Fruit fly (Drosophila melanogaster) whole organism, embryonic: Measurements from ENCODE around the gene CG13928.

Experiments
- Ada2b ChIP-seq: fragments of 200-800 bp; sonication (Bioruptor generic); IDR thresholded peaks from 2 replicates; pipeline ENCODE4 v1.3.6; 2022; ENCODE audit warnings: missing biosample characterization, missing genetic modification characterization
- Aef1 ChIP-seq: fragments of 200-800 bp; sonication (Bioruptor generic); IDR thresholded peaks from 3 replicates; pipeline ENCODE4 v1.3.6; 2022; ENCODE audit warnings: missing biosample characterization, missing genetic modification characterization
- Asciz ChIP-seq: fragments of 200-800 bp; sonication (Bioruptor generic); optimal IDR thresholded peaks from 2 replicates; lab custom pipeline; 2017; ENCODE audit warnings: missing biosample characterization, mild to moderate bottlenecking, missing genetic modification characterization, missing genetic modification reagents
- Atf3 ChIP-seq: fragments of 200-800 bp; sonication (Bioruptor generic); optimal IDR thresholded peaks from 3 replicates; lab custom pipeline; 2016; ENCODE audit warnings: missing biosample characterization, missing genetic modification characterization
- CG10267 ChIP-seq: fragments of 200-800 bp; sonication (Bioruptor generic); optimal IDR thresholded peaks from 2 replicates; lab custom pipeline; 2018; ENCODE audit warnings: missing biosample characterization, mild to moderate bottlenecking, missing genetic modification characterization, moderate library complexity
- CG11093 ChIP-seq: fragments of 200-800 bp; sonication (Bioruptor generic); IDR thresholded peaks from 3 replicates; pipeline ENCODE4 v1.3.6; 2022; ENCODE audit warnings: missing biosample characterization, missing genetic modification characterization
- CG11560 ChIP-seq: fragments of 200-800 bp; sonication (Bioruptor generic); IDR thresholded peaks from 3 replicates; pipeline ENCODE4 v1.3.6; 2022; ENCODE audit warnings: missing biosample characterization, missing genetic modification characterization
- CG12104 ChIP-seq: fragments of 200-800 bp; sonication (Bioruptor generic); optimal IDR thresholded peaks from 3 replicates; lab custom pipeline; 2016; ENCODE audit warnings: missing biosample characterization, missing genetic modification characterization
- CG15696 ChIP-seq: fragments of 200-800 bp; sonication (Bioruptor generic); optimal IDR thresholded peaks from 2 replicates; lab custom pipeline; 2019; ENCODE audit warnings: missing biosample characterization, mild to moderate bottlenecking, missing genetic modification characterization, moderate library complexity
- CG1603 ChIP-seq: fragments of 200-800 bp; sonication (Bioruptor generic); optimal IDR thresholded peaks from 2 replicates; lab custom pipeline; 2019; ENCODE audit warnings: missing biosample characterization, mild to moderate bottlenecking, missing genetic modification characterization, moderate library complexity
- CG16815 ChIP-seq: fragments of 200-800 bp; sonication (Bioruptor generic); optimal IDR thresholded peaks from 3 replicates; lab custom pipeline; 2017; ENCODE audit warnings: missing biosample characterization, mild to moderate bottlenecking, missing genetic modification characterization
- CG17612 ChIP-seq: fragments of 200-800 bp; sonication (Bioruptor generic); IDR thresholded peaks from 2 replicates; pipeline ENCODE4 v1.3.6; 2022; ENCODE audit warnings: missing biosample characterization, missing genetic modification characterization
- CG18619 ChIP-seq: fragments of 200-800 bp; sonication (Bioruptor generic); optimal IDR thresholded peaks from 3 replicates; lab custom pipeline; 2017; ENCODE audit warnings: missing biosample characterization, mild to moderate bottlenecking, missing genetic modification characterization
- CG2889 ChIP-seq: fragments of 200-800 bp; sonication (Bioruptor generic); IDR thresholded peaks from 3 replicates; pipeline ENCODE4 v1.3.6; 2022; ENCODE audit warnings: missing biosample characterization, missing genetic modification characterization
- CG3726 ChIP-seq: fragments of 200-800 bp; sonication (Bioruptor generic); IDR thresholded peaks from 3 replicates; pipeline ENCODE4, ENCODE4 v1.3.6; 2022; ENCODE audit warnings: missing biosample characterization, missing genetic modification characterization
- CG3847 ChIP-seq: fragments of 200-800 bp; sonication (Bioruptor generic); IDR thresholded peaks from 2 replicates; pipeline ENCODE4 v1.3.6; 2022; ENCODE audit warnings: missing biosample characterization, missing genetic modification characterization
- CG42726 ChIP-seq: fragments of 200-800 bp; sonication (Bioruptor generic); IDR thresholded peaks from 2 replicates; pipeline ENCODE4 v1.3.6; 2022; ENCODE audit warnings: missing biosample characterization, missing genetic modification characterization; ENCODE audit not compliant: partially characterized antibody
- CG7963 ChIP-seq: fragments of 200-800 bp; sonication (Bioruptor generic); IDR thresholded peaks from 3 replicates; pipeline ENCODE4 v1.3.6; 2022; ENCODE audit warnings: missing biosample characterization, missing genetic modification characterization; ENCODE audit not compliant: partially characterized antibody
- CHES-1-like ChIP-seq: fragments of 200-800 bp; sonication (Bioruptor generic); optimal IDR thresholded peaks from 2 replicates; lab custom pipeline; 2016; ENCODE audit warnings: missing biosample characterization, missing genetic modification characterization
- CTCF ChIP-seq: fragments of 200-800 bp; sonication (Bioruptor generic); optimal IDR thresholded peaks from 2 replicates; lab custom pipeline; 2017; ENCODE audit warnings: missing biosample characterization, mild to moderate bottlenecking, missing genetic modification characterization, moderate library complexity
- Camta ChIP-seq: fragments of 200-800 bp; sonication (Bioruptor generic); optimal IDR thresholded peaks from 2 replicates; lab custom pipeline; 2016; ENCODE audit warnings: missing biosample characterization, missing genetic modification characterization
- Dbx ChIP-seq: fragments of 200-800 bp; sonication (Bioruptor generic); IDR thresholded peaks from 3 replicates; pipeline ENCODE4 v1.3.6; 2022; ENCODE audit warnings: missing biosample characterization, missing genetic modification characterization
- Dip3 ChIP-seq: fragments of 200-800 bp; sonication (Bioruptor generic); optimal IDR thresholded peaks from 3 replicates; lab custom pipeline; 2016; ENCODE audit warnings: missing biosample characterization, missing genetic modification characterization
- Fer1 ChIP-seq: fragments of 200-800 bp; sonication (Bioruptor generic); optimal IDR thresholded peaks from 2 replicates; lab custom pipeline; 2017; ENCODE audit warnings: missing biosample characterization, mild to moderate bottlenecking, missing genetic modification characterization
- Hand ChIP-seq: fragments of 200-800 bp; sonication (Bioruptor generic); optimal IDR thresholded peaks from 2 replicates; lab custom pipeline; 2017; ENCODE audit warnings: mild to moderate bottlenecking, missing biosample characterization, missing genetic modification reagents, missing genetic modification characterization
- Max ChIP-seq: fragments of 200-800 bp; sonication (Bioruptor generic); optimal IDR thresholded peaks from 2 replicates; lab custom pipeline; 2016; ENCODE audit warnings: missing biosample characterization, mild to moderate bottlenecking, missing genetic modification characterization
- NC2α ChIP-seq: fragments of 200-800 bp; sonication (Bioruptor generic); optimal IDR thresholded peaks from 2 replicates; lab custom pipeline; 2016; ENCODE audit warnings: missing biosample characterization, missing genetic modification characterization
- NFAT ChIP-seq: fragments of 200-800 bp; sonication (Bioruptor generic); IDR thresholded peaks from 2 replicates; pipeline ENCODE4 v1.3.6; 2022; ENCODE audit warnings: missing biosample characterization, missing genetic modification characterization
- Six4 ChIP-seq: fragments of 200-800 bp; sonication (Bioruptor generic); optimal IDR thresholded peaks from 2 replicates; lab custom pipeline; 2016; ENCODE audit warnings: missing biosample characterization, missing genetic modification characterization
- Ssrp ChIP-seq: fragments of 200-800 bp; sonication (Bioruptor generic); optimal IDR thresholded peaks from 2 replicates; lab custom pipeline; 2018; ENCODE audit warnings: missing biosample characterization, mild to moderate bottlenecking, missing genetic modification characterization, moderate library complexity
- TFAM ChIP-seq: fragments of 200-800 bp; sonication (Bioruptor generic); optimal IDR thresholded peaks from 2 replicates; lab custom pipeline; 2017; ENCODE audit warnings: missing biosample characterization, missing genetic modification characterization, inconsistent platforms
- aop ChIP-seq: fragments of 200-800 bp; sonication (Bioruptor generic); IDR thresholded peaks from 2 replicates; pipeline ENCODE4 v1.3.6; 2022; ENCODE audit warnings: missing biosample characterization, missing genetic modification characterization
- ato ChIP-seq: fragments of 200-800 bp; sonication (Bioruptor generic); IDR thresholded peaks from 2 replicates; pipeline ENCODE4 v1.3.6; 2022; ENCODE audit warnings: missing biosample characterization, missing genetic modification characterization; ENCODE audit not compliant: partially characterized antibody
- bab2 ChIP-seq: fragments of 200-800 bp; sonication (Bioruptor generic); optimal IDR thresholded peaks from 2 replicates; lab custom pipeline; 2016; ENCODE audit warnings: missing biosample characterization, missing genetic modification characterization
- br ChIP-seq: fragments of >200 bp; optimal IDR thresholded peaks from 2 replicates; lab custom pipeline; 2017
- chm ChIP-seq: fragments of 200-800 bp; sonication (Bioruptor generic); IDR thresholded peaks from 2 replicates; pipeline ENCODE4 v1.3.6; 2022; ENCODE audit warnings: missing biosample characterization, missing genetic modification characterization
- gt ChIP-seq: fragments of 200-800 bp; sonication (Bioruptor generic); IDR thresholded peaks from 2 replicates; pipeline ENCODE4 v1.3.6; 2022; ENCODE audit warnings: missing biosample characterization, missing genetic modification characterization
- her ChIP-seq: fragments of 200-800 bp; sonication (Bioruptor generic); optimal IDR thresholded peaks from 2 replicates; lab custom pipeline; 2016; ENCODE audit warnings: missing biosample characterization, missing genetic modification characterization
- jing ChIP-seq: fragments of 200-800 bp; sonication (Bioruptor generic); optimal IDR thresholded peaks from 2 replicates; lab custom pipeline; 2018; ENCODE audit warnings: missing biosample characterization, mild to moderate bottlenecking, missing genetic modification characterization
- kay ChIP-seq: fragments of 200-800 bp; sonication (Bioruptor generic); optimal IDR thresholded peaks from 2 replicates; lab custom pipeline; 2016; ENCODE audit warnings: missing biosample characterization, missing genetic modification characterization
- lov ChIP-seq, 2 experiments: fragments of 200-800 bp in 1 of 2; fragments of >200 bp in 1 of 2; sonication (Bioruptor generic) in 1 of 2; IDR thresholded peaks in 1 of 2; optimal IDR thresholded peaks in 1 of 2; 2 replicates in 1 of 2; 3 replicates in 1 of 2; pipeline versions ENCODE4 v1.3.6 to Lab custom; 2017 to 2022; ENCODE audit warnings: missing biosample characterization in 1 of 2, missing genetic modification characterization in 1 of 2
- maf-S ChIP-seq: fragments of 200-800 bp; sonication (Bioruptor generic); optimal IDR thresholded peaks from 2 replicates; lab custom pipeline; 2016; ENCODE audit warnings: missing biosample characterization, missing genetic modification characterization
- p53 ChIP-seq: fragments of 200-800 bp; sonication (Bioruptor generic); optimal IDR thresholded peaks from 2 replicates; lab custom pipeline; 2016; ENCODE audit warnings: missing biosample characterization, missing genetic modification characterization
- phol ChIP-seq: fragments of 200-800 bp; sonication (Bioruptor generic); optimal IDR thresholded peaks from 3 replicates; lab custom pipeline; 2018; ENCODE audit warnings: missing biosample characterization, mild to moderate bottlenecking, missing genetic modification characterization, moderate library complexity
- pnt ChIP-seq: fragments of 200-800 bp; sonication (Bioruptor generic); optimal IDR thresholded peaks from 3 replicates; lab custom pipeline; 2016; ENCODE audit warnings: missing biosample characterization, missing genetic modification characterization
- pum ChIP-seq: fragments of 200-800 bp; sonication (Bioruptor generic); optimal IDR thresholded peaks from 2 replicates; lab custom pipeline; 2016; ENCODE audit warnings: missing biosample characterization, missing genetic modification characterization
- run ChIP-seq: fragments of 200-800 bp; sonication (Bioruptor generic); optimal IDR thresholded peaks from 3 replicates; lab custom pipeline; 2018; ENCODE audit warnings: missing biosample characterization, mild to moderate bottlenecking, missing genetic modification characterization
- usp ChIP-seq: fragments of >200 bp; optimal IDR thresholded peaks from 2 replicates; lab custom pipeline; 2017; ENCODE audit warnings: missing biosample characterization, missing genetic modification characterization
- z ChIP-seq: fragments of 200-800 bp; sonication (Bioruptor generic); IDR thresholded peaks from 3 replicates; pipeline ENCODE4 v1.3.6; 2022; ENCODE audit warnings: missing biosample characterization, missing genetic modification characterization
- zen ChIP-seq: fragments of 200-800 bp; sonication (Bioruptor generic); optimal IDR thresholded peaks from 3 replicates; lab custom pipeline; 2018; ENCODE audit warnings: missing biosample characterization, mild to moderate bottlenecking, missing genetic modification characterization, moderate library complexity
- zfh2 ChIP-seq: fragments of 200-800 bp; sonication (Bioruptor generic); optimal IDR thresholded peaks from 2 replicates; lab custom pipeline; 2016; ENCODE audit warnings: missing biosample characterization, missing genetic modification characterization

CG13928 gene

DNA sequence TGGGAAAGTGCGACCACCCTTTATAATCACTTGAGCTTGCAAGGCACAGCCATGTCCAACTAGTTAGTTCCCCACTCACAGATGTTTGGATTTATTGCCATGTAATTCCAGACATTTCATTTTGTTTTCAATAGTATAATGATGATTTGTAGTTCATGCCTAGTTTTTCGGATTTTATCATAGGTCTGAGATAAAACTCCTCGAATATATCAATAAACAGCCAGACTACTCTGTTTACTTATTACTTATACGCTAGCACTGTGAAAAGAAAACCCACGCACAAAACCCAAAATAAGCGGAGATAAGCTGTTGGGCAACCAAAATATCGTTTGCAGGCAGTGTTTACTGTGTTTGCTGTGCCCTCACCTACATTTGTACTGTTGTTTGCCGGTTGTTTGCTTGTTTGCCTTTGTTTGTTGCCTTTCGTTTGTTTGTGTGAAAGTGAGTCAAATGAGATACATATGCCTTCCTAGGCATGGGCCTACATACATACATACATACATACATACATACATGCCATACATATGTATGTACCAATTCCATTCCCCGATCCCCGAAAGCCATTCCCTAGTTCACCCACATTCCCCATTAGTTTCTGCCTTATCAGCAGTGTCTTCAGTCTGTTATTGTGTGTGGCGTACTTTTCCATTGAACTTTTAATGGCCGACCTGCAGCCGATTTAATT, 48.9 kb downstream of the CG13928 start (continued):
- TF ChIP-seq CTCF (GFP tag; lab: Kevin White, UChicago): no peak
- TF ChIP-seq maf-S (GFP tag; lab: Kevin White, UChicago): peak; percentile 46
- peak; percentile 95 for TF ChIP-seq CG15696
- no peak for TF ChIP-seq CG42726 (GFP tag; lab: Robert Waterston, UW)
- TF ChIP-seq gt (GFP tag; lab: Robert Waterston, UW): no peak
- TF ChIP-seq CG18619: peak; percentile 60
- no peak for TF ChIP-seq usp (GFP tag; lab: Kevin White, UChicago)
- no peak for TF ChIP-seq CG3847
- peak; percentile 7 for TF ChIP-seq Atf3 (GFP tag; lab: Kevin White, UChicago)
- no peak; the same call in 2 of the 3 replicates for TF ChIP-seq CG11093 (GFP tag; lab: Robert Waterston, UW)
- TF ChIP-seq run (tag; lab: Kevin White, UChicago): peak; percentile 43
- TF ChIP-seq Ada2b (GFP tag; lab: Robert Waterston, UW): 0 out of 2 replicates have a peak, but pooled peaks have one; percentile 4
- TF ChIP-seq pum (GFP tag; lab: Kevin White, UChicago): peak; percentile 62
- no peak for TF ChIP-seq lov (optimal IDR thresholded peaks at IDR 0.05; lab: Kevin White, UChicago)
- TF ChIP-seq lov (GFP tag; IDR thresholded peaks at IDR 0.05; lab: Robert Waterston, UW): peak; percentile 86; the same call in 2 of the 3 replicates
- no peak for TF ChIP-seq br (lab: Kevin White, UChicago)
- TF ChIP-seq NC2α (GFP tag; lab: Kevin White, UChicago): peak; percentile 66
- TF ChIP-seq CG16815 (GFP tag; lab: Kevin White, UChicago): peak; percentile 26
- TF ChIP-seq CG17612: no peak
- TF ChIP-seq CG3726 (GFP tag; lab: Robert Waterston, UW): 0 out of 3 replicates have a peak, but pooled peaks have one; percentile 49
- TF ChIP-seq p53: peak; percentile 19
- TF ChIP-seq CG2889 (GFP tag; lab: Robert Waterston, UW): 0 out of 3 replicates have a peak, but pooled peaks have one; percentile 32
- TF ChIP-seq jing (GFP tag; lab: Kevin White, UChicago): peak; percentile 46
- no peak for TF ChIP-seq Max (GFP tag; lab: Kevin White, UChicago)
- peak; percentile 78 for TF ChIP-seq Fer1 (GFP tag; lab: Kevin White, UChicago)
- peak; percentile 67 for TF ChIP-seq Six4 (GFP tag; lab: Kevin White, UChicago)
- TF ChIP-seq Camta (GFP tag; lab: Kevin White, UChicago): peak; percentile 73
- peak; percentile 67 for TF ChIP-seq NFAT (GFP tag; lab: Robert Waterston, UW)
- TF ChIP-seq aop: no peak
- peak; percentile 58 for TF ChIP-seq TFAM (GFP tag; lab: Kevin White, UChicago)
- peak; percentile 17 for TF ChIP-seq Dip3
- no peak for TF ChIP-seq zfh2 (GFP tag; lab: Kevin White, UChicago)
- peak; percentile 81 for TF ChIP-seq CG1603
- no peak for TF ChIP-seq ato (GFP tag; lab: Robert Waterston, UW)
- TF ChIP-seq zen (tag; lab: Kevin White, UChicago): peak; percentile 83
- TF ChIP-seq kay: peak; percentile 41
- TF ChIP-seq CHES-1-like (GFP tag; lab: Kevin White, UChicago): peak; percentile 72
- TF ChIP-seq Hand (GFP tag; lab: Kevin White, UChicago): peak; percentile 40
- no peak for TF ChIP-seq CG11560
- peak; percentile 92 for TF ChIP-seq Asciz (GFP tag; lab: Kevin White, UChicago)
- TF ChIP-seq CG7963 (GFP tag; lab: Robert Waterston, UW): no peak
- peak; percentile 81 for TF ChIP-seq bab2 (GFP tag; lab: Kevin White, UChicago)
- peak; percentile 47 for TF ChIP-seq Ssrp (tag; lab: Kevin White, UChicago)
- no peak for TF ChIP-seq Dbx (GFP tag; lab: Robert Waterston, UW)
- peak; percentile 73 for TF ChIP-seq chm (GFP tag; lab: Robert Waterston, UW)
- peak; percentile 61 for TF ChIP-seq pnt (GFP tag; lab: Kevin White, UChicago)
- peak; percentile 76 for TF ChIP-seq z (GFP tag; lab: Robert Waterston, UW)
- no peak for TF ChIP-seq Aef1 (GFP tag; lab: Robert Waterston, UW)
- TF ChIP-seq CG10267 (tag; lab: Kevin White, UChicago): peak; percentile 44
- TF ChIP-seq phol (tag; lab: Kevin White, UChicago): peak; percentile 52
- TF ChIP-seq her (GFP tag; lab: Kevin White, UChicago): peak; percentile 26
- TF ChIP-seq CG12104: peak; percentile 63
